Fruit fly (Drosophila melanogaster) whole organism, embryonic: ENCODE data around the gene Oatp30B.

Experiments
- Ada2b ChIP-seq: fragments of 200-800 bp; sonication (Bioruptor generic); IDR thresholded peaks from 2 replicates; pipeline ENCODE4 v1.3.6; 2022; ENCODE audit warnings: missing biosample characterization, missing genetic modification characterization
- CG1233 ChIP-seq: fragments of 200-800 bp; sonication (Bioruptor generic); optimal IDR thresholded peaks from 4 replicates; lab custom pipeline; 2018; ENCODE audit warnings: missing biosample characterization, mild to moderate bottlenecking, missing genetic modification characterization
- HHEX ChIP-seq: fragments of 200-800 bp; sonication (Bioruptor generic); optimal IDR thresholded peaks from 3 replicates; lab custom pipeline; 2017; ENCODE audit warnings: missing biosample characterization, mild to moderate bottlenecking, missing genetic modification characterization, missing genetic modification reagents
- Lpt ChIP-seq: fragments of >200 bp; optimal IDR thresholded peaks from 2 replicates; lab custom pipeline; 2018; ENCODE audit warnings: missing biosample characterization, missing genetic modification characterization
- croc ChIP-seq: fragments of 200-800 bp; sonication (Bioruptor generic); conservative IDR thresholded peaks from 3 replicates; pipeline ENCODE4 v1.3.6; 2022; ENCODE audit warnings: missing biosample characterization, missing genetic modification characterization
- kni ChIP-seq: fragments of 200-800 bp; sonication (Bioruptor generic); optimal IDR thresholded peaks from 3 replicates; lab custom pipeline; 2017; ENCODE audit warnings: mild to moderate bottlenecking, missing biosample characterization, missing genetic modification reagents, missing genetic modification characterization

DNA sequence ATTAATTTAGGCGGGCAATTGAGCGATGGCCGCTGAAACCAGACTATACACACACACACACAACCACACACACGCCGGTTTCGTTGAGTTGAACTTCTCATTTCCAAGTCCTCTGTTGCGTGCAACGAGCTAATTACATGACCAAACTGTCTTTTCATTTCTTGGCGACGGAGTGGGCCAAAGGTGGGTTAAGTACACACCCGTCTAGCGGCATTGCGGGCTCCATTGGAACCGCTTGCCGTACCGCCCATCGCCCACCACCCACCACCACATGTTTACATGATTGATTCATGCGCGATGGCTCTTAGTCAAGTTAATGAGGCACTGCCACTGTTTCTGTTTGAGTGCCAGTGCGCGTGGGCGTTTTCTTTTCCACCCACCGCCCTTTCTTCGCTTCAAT lies 10.6 kb upstream of the Oatp30B start:
- peak; percentile 44 for TF ChIP-seq kni (GFP tag; lab: Kevin White, UChicago)
- no peak for TF ChIP-seq HHEX (GFP tag; lab: Kevin White, UChicago)
- no peak for TF ChIP-seq Ada2b
- no peak for TF ChIP-seq Lpt (GFP tag; lab: Kevin White, UChicago)
- TF ChIP-seq CG1233: no peak
- TF ChIP-seq croc (GFP tag; lab: Robert Waterston, UW): no peak
